Worm (Caenorhabditis elegans) whole organism, L2 larva: ENCODE results near the gene F11A5.16.

Experiments used
- C34F6.9 ChIP-seq: fragments of 150-350 bp; optimal IDR thresholded peaks from 2 replicates; lab custom pipeline; 2014; ENCODE audit warnings: missing biosample characterization, missing genetic modification characterization
- F13H6.1 ChIP-seq: sonication (generic microtip); optimal IDR thresholded peaks from 2 replicates; lab custom pipeline; 2016; ENCODE audit warnings: missing genetic modification characterization, missing compliant biosample characterization
- Y55F3AM.14 ChIP-seq: fragments of 200-800 bp; sonication (Bioruptor generic); optimal IDR thresholded peaks from 2 replicates; lab custom pipeline; 2018; ENCODE audit warnings: mild to moderate bottlenecking, missing genetic modification characterization, missing compliant biosample characterization
- alr-1 ChIP-seq: fragments of 150-350 bp; optimal IDR thresholded peaks from 2 replicates; lab custom pipeline; 2014; ENCODE audit warnings: missing biosample characterization, missing genetic modification characterization
- aly-2 ChIP-seq: fragments of 150-350 bp; optimal IDR thresholded peaks from 2 replicates; lab custom pipeline; 2014; ENCODE audit warnings: missing biosample characterization, missing genetic modification characterization
- ama-1 ChIP-seq: fragments of 150-350 bp; optimal IDR thresholded peaks from 2 replicates; lab custom pipeline; 2018; ENCODE audit warnings: inconsistent platforms
- dmd-4 ChIP-seq: sonication (generic microtip); optimal IDR thresholded peaks from 2 replicates; lab custom pipeline; 2017; ENCODE audit warnings: missing biosample characterization, missing genetic modification characterization
- egl-27 ChIP-seq: sonication (generic microtip); optimal IDR thresholded peaks from 3 replicates; lab custom pipeline; 2017; ENCODE audit warnings: missing biosample characterization, missing genetic modification reagents, missing genetic modification characterization
- elt-1 ChIP-seq: fragments of 150-350 bp; optimal IDR thresholded peaks from 2 replicates; lab custom pipeline; 2014; ENCODE audit warnings: missing biosample characterization, missing genetic modification characterization
- elt-3 ChIP-seq: sonication (generic microtip); optimal IDR thresholded peaks from 2 replicates; lab custom pipeline; 2017; ENCODE audit warnings: missing biosample characterization, missing genetic modification characterization
- gmeb-1 ChIP-seq: fragments of 150-350 bp; optimal IDR thresholded peaks from 2 replicates; lab custom pipeline; 2014; ENCODE audit warnings: missing biosample characterization, missing genetic modification characterization
- lin-13 ChIP-seq: fragments of 150-350 bp; optimal IDR thresholded peaks from 2 replicates; lab custom pipeline; 2014; ENCODE audit warnings: missing biosample characterization, missing genetic modification reagents, missing genetic modification characterization
- lin-39 ChIP-seq: fragments of 150-350 bp; optimal IDR thresholded peaks from 2 replicates; lab custom pipeline; 2014; ENCODE audit warnings: missing biosample characterization, missing genetic modification reagents, missing genetic modification characterization
- lsy-2 ChIP-seq, 2 experiments: fragments of 150-350 bp in 1 of 2; sonication (generic microtip) in 1 of 2; optimal IDR thresholded peaks; 2 replicates each; lab custom pipeline; 2014 to 2017; ENCODE audit warnings: missing biosample characterization in 2 of 2, missing genetic modification characterization in 2 of 2
- mab-5 ChIP-seq: fragments of 150-350 bp; optimal IDR thresholded peaks from 2 replicates; lab custom pipeline; 2014; ENCODE audit warnings: missing biosample characterization, missing genetic modification characterization
- nhr-10 ChIP-seq: sonication (generic microtip); optimal IDR thresholded peaks from 2 replicates; lab custom pipeline; 2017; ENCODE audit warnings: missing biosample characterization, missing genetic modification characterization
- nhr-11 ChIP-seq: fragments of 150-350 bp; optimal IDR thresholded peaks from 2 replicates; lab custom pipeline; 2014; ENCODE audit warnings: missing biosample characterization, missing genetic modification characterization
- nhr-12 ChIP-seq: fragments of 150-350 bp; optimal IDR thresholded peaks from 2 replicates; lab custom pipeline; 2014; ENCODE audit warnings: missing biosample characterization, missing genetic modification characterization
- nhr-129 ChIP-seq: fragments of 150-350 bp; optimal IDR thresholded peaks from 2 replicates; lab custom pipeline; 2014; ENCODE audit warnings: missing biosample characterization, missing genetic modification characterization
- nhr-21 ChIP-seq: fragments of 150-350 bp; optimal IDR thresholded peaks from 2 replicates; lab custom pipeline; 2014; ENCODE audit warnings: missing biosample characterization, missing genetic modification characterization
- nhr-23 ChIP-seq: fragments of 150-350 bp; optimal IDR thresholded peaks from 2 replicates; lab custom pipeline; 2014; ENCODE audit warnings: missing biosample characterization, missing genetic modification reagents, missing genetic modification characterization
- nhr-237 ChIP-seq: fragments of 150-350 bp; optimal IDR thresholded peaks from 2 replicates; lab custom pipeline; 2014; ENCODE audit warnings: missing biosample characterization, missing genetic modification characterization
- nhr-25 ChIP-seq: fragments of 150-350 bp; sonication (generic microtip); optimal IDR thresholded peaks from 3 replicates; lab custom pipeline; 2014; ENCODE audit warnings: missing biosample characterization, missing genetic modification characterization
- nhr-6 ChIP-seq: fragments of 150-350 bp; optimal IDR thresholded peaks from 2 replicates; lab custom pipeline; 2014; ENCODE audit warnings: missing biosample characterization, missing genetic modification characterization
- nhr-77 ChIP-seq: fragments of 150-350 bp; optimal IDR thresholded peaks from 2 replicates; lab custom pipeline; 2014; ENCODE audit warnings: missing biosample characterization, missing genetic modification characterization
- peb-1 ChIP-seq: fragments of 150-350 bp; optimal IDR thresholded peaks from 2 replicates; lab custom pipeline; 2014; ENCODE audit warnings: missing biosample characterization, missing genetic modification characterization
- sma-9 ChIP-seq, 2 experiments: fragments of 150-350 bp in 1 of 2; sonication (generic microtip) in 1 of 2; optimal IDR thresholded peaks; 2 replicates each; lab custom pipeline; 2014 to 2016; ENCODE audit warnings: missing genetic modification characterization in 2 of 2, mild to moderate bottlenecking in 1 of 2, missing biosample characterization in 1 of 2, missing compliant biosample characterization in 1 of 2, missing genetic modification reagents in 1 of 2, moderate library complexity in 1 of 2
- snpc-4 ChIP-seq: fragments of 150-350 bp; optimal IDR thresholded peaks from 2 replicates; lab custom pipeline; 2014; ENCODE audit warnings: missing biosample characterization, missing genetic modification characterization
- unc-39 ChIP-seq: fragments of 150-350 bp; optimal IDR thresholded peaks from 2 replicates; lab custom pipeline; 2014; ENCODE audit warnings: missing biosample characterization, missing genetic modification characterization
- unc-55 ChIP-seq: fragments of 150-350 bp; sonication (generic microtip); optimal IDR thresholded peaks from 3 replicates; lab custom pipeline; 2014; ENCODE audit warnings: missing biosample characterization, missing genetic modification reagents, missing genetic modification characterization
- zag-1 ChIP-seq: fragments of 150-350 bp; optimal IDR thresholded peaks from 2 replicates; lab custom pipeline; 2014; ENCODE audit warnings: missing biosample characterization, missing genetic modification characterization
- ztf-11 ChIP-seq: sonication (generic microtip); optimal IDR thresholded peaks from 2 replicates; lab custom pipeline; 2017; ENCODE audit warnings: missing biosample characterization, missing genetic modification characterization
- ztf-4 ChIP-seq: fragments of 150-350 bp; optimal IDR thresholded peaks from 2 replicates; lab custom pipeline; 2014; ENCODE audit warnings: missing biosample characterization, missing genetic modification characterization

Gene F11A5.16

ce11 chrV:16210257-16211002 is at the start of gene F11A5.16:
TSS of gene F11A5.16 (plus strand) at chrV:16210952.
- TF ChIP-seq nhr-21 (tag; lab: Kevin White, UChicago) = no peak
- no peak for TF ChIP-seq unc-39 (tag; lab: Kevin White, UChicago)
- no peak for TF ChIP-seq elt-1 (tag; lab: Kevin White, UChicago)
- TF ChIP-seq ama-1 (lab: Kevin White, UChicago) = no peak
- no peak for TF ChIP-seq F13H6.1 (tag; lab: Kevin White, UChicago)

DNA sequence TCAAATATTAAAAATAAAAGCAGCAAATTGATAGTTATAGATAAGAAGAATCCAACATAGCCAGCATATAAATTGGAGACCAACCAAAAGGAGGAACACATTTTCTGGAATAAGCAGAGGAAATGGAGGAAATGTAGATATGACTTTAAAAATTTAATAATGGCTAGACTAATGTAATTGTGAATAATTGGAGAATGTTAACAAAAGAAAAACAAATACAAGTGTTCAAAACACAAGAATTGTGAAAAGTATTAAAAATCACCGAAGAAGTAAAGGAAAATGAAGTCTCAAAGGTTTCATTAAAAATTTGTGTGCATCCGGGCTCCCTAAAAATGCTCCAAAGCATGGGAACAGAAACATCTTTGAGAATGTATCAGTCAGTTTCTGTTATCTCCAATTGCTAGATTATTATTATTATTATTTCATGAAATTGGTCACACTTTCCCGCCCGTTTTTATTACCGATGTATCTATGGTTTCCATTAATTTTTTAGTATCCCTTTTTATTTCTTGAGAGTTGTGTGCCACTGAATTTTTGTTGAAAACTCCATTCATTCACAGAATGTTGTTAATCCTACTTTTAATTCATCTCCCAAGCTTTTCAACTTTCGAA is 48.5 kb upstream of the F11A5.16 start, which contains the start of the genes str-109 and F10A3.11:
Gene str-109 (minus strand): TSS at position 101 of the 612 bp plus-strand sequence.
Gene F10A3.11 (plus strand): TSS at position 562 of the 612 bp plus-strand sequence.
- TF ChIP-seq unc-39 (tag; lab: Kevin White, UChicago) (no peak), C34F6.9 (tag; lab: Kevin White, UChicago) (no peak), ztf-11 (tag; lab: Kevin White, UChicago) (no peak), ztf-4 (no peak), zag-1 (tag; lab: Kevin White, UChicago) (no peak), nhr-25 (tag; lab: Kevin White, UChicago) (no peak), elt-3 (tag; lab: Kevin White, UChicago) (no peak), nhr-10 (tag; lab: Kevin White, UChicago) (no peak), aly-2 (tag; lab: Kevin White, UChicago) (no peak), ama-1 (lab: Kevin White, UChicago) (no peak), dmd-4 (tag; lab: Kevin White, UChicago) (no peak), nhr-237 (tag; lab: Kevin White, UChicago) (no peak), nhr-12 (tag; lab: Kevin White, UChicago) (no peak), lin-13 (GFP tag; lab: Kevin White, UChicago) (no peak), nhr-6 (no peak), sma-9 (GFP tag; optimal IDR thresholded peaks at IDR 0.05; lab: Kevin White, UChicago) (no peak), sma-9 (tag; optimal IDR thresholded peaks at IDR 0.05; lab: Kevin White, UChicago) (no peak), nhr-11 (tag; lab: Kevin White, UChicago) (no peak)

DNA sequence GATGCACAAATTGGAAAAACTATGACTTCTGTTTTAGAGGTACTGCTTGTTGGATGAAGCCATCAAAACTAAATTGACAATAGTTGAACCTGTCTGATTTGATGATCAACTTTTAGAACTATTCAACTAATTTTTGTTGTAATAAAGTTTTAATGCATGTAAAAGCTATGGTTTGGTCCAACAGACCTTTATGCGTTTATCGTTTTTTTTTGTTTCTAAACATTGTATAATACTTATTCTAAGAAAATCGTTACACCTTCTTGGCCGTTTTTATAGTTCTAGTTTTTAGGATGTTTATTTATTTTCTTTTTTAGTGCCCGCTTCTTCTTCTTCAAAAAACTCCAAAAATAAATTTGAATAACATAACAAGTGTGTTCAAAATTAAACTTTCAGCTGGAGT is 47.0 kb upstream of the F11A5.16 start, which contains the start of gene F10A3.12:
Gene F10A3.12 (plus strand): TSS at position 301 of the 400 bp plus-strand sequence.
- TF ChIP-seq lin-13 (GFP tag; lab: Kevin White, UChicago) = no peak
- TF ChIP-seq nhr-21 (tag; lab: Kevin White, UChicago) = no peak
- TF ChIP-seq elt-3 (tag; lab: Kevin White, UChicago) = no peak

DNA sequence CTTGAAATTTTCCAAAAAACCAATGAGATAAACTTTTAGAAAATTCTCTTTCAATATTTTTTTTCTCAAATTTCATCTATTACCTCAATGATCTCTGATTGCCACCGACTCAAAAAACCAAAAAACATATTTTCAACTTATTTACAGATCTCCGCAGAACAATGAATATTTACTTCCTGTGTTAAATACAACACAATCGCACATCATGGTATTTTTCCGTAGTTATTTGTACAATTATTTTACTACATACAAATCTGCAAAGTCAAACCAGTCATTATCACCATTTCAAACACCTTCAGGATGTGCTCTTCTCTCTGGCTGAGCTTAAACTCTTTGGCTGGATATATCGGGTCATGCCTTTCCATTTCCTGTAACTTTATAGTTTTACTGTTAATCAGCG is 44.8 kb upstream of the F11A5.16 start, which contains the start of gene str-108:
Gene str-108 (plus strand): TSS at position 301 of the 400 bp plus-strand sequence.
- no peak for TF ChIP-seq lsy-2 (tag; optimal IDR thresholded peaks at IDR 0.05; lab: Kevin White, UChicago)
- TF ChIP-seq lin-39 = no peak
- no peak for TF ChIP-seq nhr-129 (tag; lab: Kevin White, UChicago)
- no peak for TF ChIP-seq nhr-21 (tag; lab: Kevin White, UChicago)
- no peak for TF ChIP-seq nhr-237 (tag; lab: Kevin White, UChicago)
- no peak for TF ChIP-seq alr-1 (tag; lab: Kevin White, UChicago)
- no peak for TF ChIP-seq Y55F3AM.14 (GFP tag; lab: Kevin White, UChicago)
- no peak for TF ChIP-seq snpc-4 (tag; lab: Kevin White, UChicago)
- no peak for TF ChIP-seq mab-5 (tag; lab: Kevin White, UChicago)
- TF ChIP-seq peb-1 = no peak
- no peak for TF ChIP-seq egl-27 (tag; lab: Kevin White, UChicago)
- no peak for TF ChIP-seq unc-55 (GFP tag; lab: Kevin White, UChicago)
- TF ChIP-seq nhr-77 (tag; lab: Kevin White, UChicago) = no peak
- TF ChIP-seq elt-1 (tag; lab: Kevin White, UChicago) = no peak
- TF ChIP-seq zag-1 (tag; lab: Kevin White, UChicago) = no peak
- no peak for TF ChIP-seq aly-2 (tag; lab: Kevin White, UChicago)
- TF ChIP-seq nhr-6 = no peak
- no peak for TF ChIP-seq nhr-23 (tag; lab: Kevin White, UChicago)
- TF ChIP-seq nhr-12 (tag; lab: Kevin White, UChicago) = no peak
- TF ChIP-seq gmeb-1 (tag; lab: Kevin White, UChicago) = no peak
- TF ChIP-seq, all 48 proteins: peak for 0
